Worm (Caenorhabditis elegans): ENCODE results near the gene K10B4.1.

Gene K10B4.1

ce11 chrII:135166-135565 is at the start of gene K10B4.1:
Gene K10B4.1 (plus strand): TSS chrII:135466.
- peak; percentile 0 for TF ChIP-seq nhr-85 (tag)
- no peak for TF ChIP-seq fos-1 (tag; optimal IDR thresholded peaks at IDR 0.05)

ce11 chrII:86794-87193 is 48.5 kb upstream of the K10B4.1 start:
- TF ChIP-seq efl-1 (optimal IDR thresholded peaks at IDR 0.05): no peak
- peak in 1 of 2 experiments; percentile 59 for TF ChIP-seq efl-1 (GFP tag; optimal IDR thresholded peaks at IDR 0.05 in 1 of 2)
- TF ChIP-seq pqm-1 (tag; optimal IDR thresholded peaks at IDR 0.05): no peak

ce11 chrII:87937-88336 is 47.3 kb upstream of the K10B4.1 start:
- no peak for TF ChIP-seq irx-1 (tag; optimal IDR thresholded peaks at IDR 0.05)
- TF ChIP-seq efl-1 (optimal IDR thresholded peaks at IDR 0.05): no peak
- no peak for TF ChIP-seq efl-1 (GFP tag; optimal IDR thresholded peaks at IDR 0.05 in 1 of 2)
- TF ChIP-seq fkh-10 (GFP tag; optimal IDR thresholded peaks at IDR 0.05): no peak
- no peak for TF ChIP-seq mep-1 (tag; optimal IDR thresholded peaks at IDR 0.05)
- TF ChIP-seq snu-23 (GFP tag; optimal IDR thresholded peaks at IDR 0.05): no peak
- TF ChIP-seq grh-1 (GFP tag; IDR thresholded peaks at IDR 0.05): no peak
- TF ChIP-seq elt-2 (tag; optimal IDR thresholded peaks at IDR 0.05): no peak
- no peak for TF ChIP-seq unc-98 (GFP tag; IDR thresholded peaks at IDR 0.05)
- no peak for TF ChIP-seq unc-62 (GFP tag; optimal IDR thresholded peaks at IDR 0.05)
- no peak for TF ChIP-seq aha-1 (tag; optimal IDR thresholded peaks at IDR 0.05)
- no peak for TF ChIP-seq nhr-76 (tag; optimal IDR thresholded peaks at IDR 0.05)
- TF ChIP-seq ztf-4 (tag; optimal IDR thresholded peaks at IDR 0.05): no peak
- TF ChIP-seq mdl-1 (tag; optimal IDR thresholded peaks at IDR 0.05): no peak
- TF ChIP-seq unc-30 (tag; optimal IDR thresholded peaks at IDR 0.05): no peak
- TF ChIP-seq jun-1 (tag; optimal IDR thresholded peaks at IDR 0.05): no peak
- no peak for TF ChIP-seq vab-15 (tag; optimal IDR thresholded peaks at IDR 0.05)
- TF ChIP-seq nhr-85 (tag): no peak
- no peak for TF ChIP-seq nhr-84 (tag; optimal IDR thresholded peaks at IDR 0.05)
- no peak for TF ChIP-seq blmp-1 (tag; optimal IDR thresholded peaks at IDR 0.05)
- no peak for TF ChIP-seq tlp-1 (tag; optimal IDR thresholded peaks at IDR 0.05)

ce11 chrII:91419-91818 is 43.8 kb upstream of the K10B4.1 start, which contains the start of gene mcat-1:
Gene mcat-1 (minus strand): TSS chrII:91519.
- no peak for TF ChIP-seq pax-3 (tag; optimal IDR thresholded peaks at IDR 0.05)
- TF ChIP-seq Y116A8C.19 (tag; optimal IDR thresholded peaks at IDR 0.05; ENCODE audit: borderline replicate concordance): no peak
- no peak for TF ChIP-seq fos-1 (tag; optimal IDR thresholded peaks at IDR 0.05)
- TF ChIP-seq unc-30 (tag; optimal IDR thresholded peaks at IDR 0.05): no peak
- no peak for TF ChIP-seq efl-1 (optimal IDR thresholded peaks at IDR 0.05)
- no peak for TF ChIP-seq efl-1 (GFP tag; optimal IDR thresholded peaks at IDR 0.05 in 1 of 2)
- no peak for TF ChIP-seq nhr-84 (tag; optimal IDR thresholded peaks at IDR 0.05)
- TF ChIP-seq irx-1 (tag; optimal IDR thresholded peaks at IDR 0.05): no peak
- TF ChIP-seq ama-1 (optimal IDR thresholded peaks at IDR 0.05): no peak
- no peak for TF ChIP-seq snu-23 (GFP tag; optimal IDR thresholded peaks at IDR 0.05)
- TF ChIP-seq swsn-7 (tag; optimal IDR thresholded peaks at IDR 0.05): no peak
- no peak for TF ChIP-seq nhr-19 (GFP tag; conservative IDR thresholded peaks at IDR 0.05)
- no peak for TF ChIP-seq lin-15B (tag; optimal IDR thresholded peaks at IDR 0.05)
- TF ChIP-seq ztf-11 (tag; optimal IDR thresholded peaks at IDR 0.05): no peak
- TF ChIP-seq nhr-47 (tag; optimal IDR thresholded peaks at IDR 0.05): no peak
- no peak for TF ChIP-seq ceh-88 (GFP tag; IDR thresholded peaks at IDR 0.05)
- no peak for TF ChIP-seq nhr-20 (tag; optimal IDR thresholded peaks at IDR 0.05)
- TF ChIP-seq elt-3 (tag; optimal IDR thresholded peaks at IDR 0.05): no peak
- TF ChIP-seq egl-13 (tag; optimal IDR thresholded peaks at IDR 0.05): no peak
- TF ChIP-seq mdl-1 (tag; optimal IDR thresholded peaks at IDR 0.05): no peak
- no peak for TF ChIP-seq F16B12.6 (tag; optimal IDR thresholded peaks at IDR 0.05)

- TF ChIP-seq ces-1 (GFP tag; optimal IDR thresholded peaks at IDR 0.05) (no peak), dsc-1 (tag; optimal IDR thresholded peaks at IDR 0.05) (no peak), ets-5 (GFP tag; IDR thresholded peaks at IDR 0.05) (no peak)
Measured at ce11 chrII:95177-95576, 40.1 kb upstream of the K10B4.1 start, which contains the start of gene C50D2.7. Gene C50D2.7 (minus strand): TSS chrII:95277.
